Fruit fly (Drosophila melanogaster) whole organism, embryonic: ENCODE data around the gene CG1840.

Experiments
- Atf6 ChIP-seq: fragments of 200-800 bp; sonication (Bioruptor generic); IDR thresholded peaks from 2 replicates; pipeline ENCODE4 v1.3.6; 2022; ENCODE audit warnings: missing biosample characterization, missing genetic modification characterization
- Bdp1 ChIP-seq: fragments of 200-800 bp; sonication (Bioruptor generic); optimal IDR thresholded peaks from 3 replicates; lab custom pipeline; 2016; ENCODE audit warnings: missing biosample characterization, missing genetic modification characterization
- Bgb ChIP-seq: fragments of 200-800 bp; sonication (Bioruptor generic); IDR thresholded peaks from 2 replicates; pipeline ENCODE4 v1.3.6; 2022; ENCODE audit warnings: missing biosample characterization, missing genetic modification characterization; ENCODE audit not compliant: partially characterized antibody
- CG10209 ChIP-seq: fragments of 200-800 bp; sonication (Bioruptor generic); optimal IDR thresholded peaks from 3 replicates; lab custom pipeline; 2017; ENCODE audit warnings: missing biosample characterization, mild to moderate bottlenecking, missing genetic modification characterization, missing genetic modification reagents
- CG10543 ChIP-seq: fragments of 200-800 bp; sonication (Bioruptor generic); optimal IDR thresholded peaks from 3 replicates; lab custom pipeline; 2017; ENCODE audit warnings: missing biosample characterization, mild to moderate bottlenecking, missing genetic modification characterization, moderate library complexity
- CG11696 ChIP-seq: fragments of 200-800 bp; sonication (Bioruptor generic); IDR thresholded peaks from 2 replicates; pipeline ENCODE4 v1.3.6; 2022; ENCODE audit warnings: missing biosample characterization, missing genetic modification characterization
- CG14667 ChIP-seq: fragments of 200-800 bp; sonication (Bioruptor generic); IDR thresholded peaks from 2 replicates; pipeline ENCODE4 v1.3.6; 2022; ENCODE audit warnings: missing biosample characterization, missing genetic modification characterization
- CG16779 ChIP-seq: fragments of 200-800 bp; sonication (Bioruptor generic); IDR thresholded peaks from 2 replicates; pipeline ENCODE4 v1.3.6; 2022; ENCODE audit warnings: missing biosample characterization, missing genetic modification characterization
- CG17568 ChIP-seq: fragments of 200-800 bp; sonication (Bioruptor generic); optimal IDR thresholded peaks from 2 replicates; lab custom pipeline; 2018; ENCODE audit warnings: missing biosample characterization, mild to moderate bottlenecking, missing genetic modification characterization, moderate library complexity
- CG18262 ChIP-seq: fragments of 200-800 bp; optimal IDR thresholded peaks from 3 replicates; lab custom pipeline; 2019; ENCODE audit warnings: missing biosample characterization, mild to moderate bottlenecking, missing genetic modification characterization, moderate library complexity
- CG2116 ChIP-seq: fragments of 200-800 bp; sonication (Bioruptor generic); optimal IDR thresholded peaks from 3 replicates; lab custom pipeline; 2018; ENCODE audit warnings: missing biosample characterization, mild to moderate bottlenecking, missing genetic modification characterization
- CG32532 ChIP-seq: fragments of 200-800 bp; sonication (Bioruptor generic); IDR thresholded peaks from 2 replicates; pipeline ENCODE4 v1.3.6; 2022; ENCODE audit warnings: missing biosample characterization, missing genetic modification characterization
- CG34224 ChIP-seq: fragments of 200-800 bp; sonication (Bioruptor generic); IDR thresholded peaks from 3 replicates; pipeline ENCODE4 v1.3.6; 2022; ENCODE audit warnings: missing biosample characterization, missing genetic modification characterization; ENCODE audit not compliant: partially characterized antibody
- CG34422 ChIP-seq: fragments of 200-800 bp; sonication (Bioruptor generic); IDR thresholded peaks from 3 replicates; pipeline ENCODE4 v1.3.6; 2022; ENCODE audit warnings: missing biosample characterization, missing genetic modification characterization
- CG3995 ChIP-seq: fragments of 200-800 bp; sonication (Bioruptor generic); optimal IDR thresholded peaks from 3 replicates; lab custom pipeline; 2016; ENCODE audit warnings: missing biosample characterization, missing genetic modification characterization
- CG4282 ChIP-seq: fragments of 200-800 bp; sonication (Bioruptor generic); optimal IDR thresholded peaks from 2 replicates; lab custom pipeline; 2016; ENCODE audit warnings: missing biosample characterization, missing genetic modification characterization
- CG4404 ChIP-seq: fragments of 200-800 bp; sonication (Bioruptor generic); IDR thresholded peaks from 2 replicates; pipeline ENCODE4 v1.3.6; 2022; ENCODE audit warnings: missing biosample characterization, missing genetic modification characterization
- CG4730 ChIP-seq: fragments of 200-800 bp; sonication (Bioruptor generic); IDR thresholded peaks from 2 replicates; pipeline ENCODE4 v1.3.6; 2022; ENCODE audit warnings: missing biosample characterization, missing genetic modification characterization
- CG7271 ChIP-seq: fragments of 200-800 bp; sonication (Bioruptor generic); optimal IDR thresholded peaks from 2 replicates; lab custom pipeline; 2018; ENCODE audit warnings: missing biosample characterization, mild to moderate bottlenecking, missing genetic modification characterization, moderate library complexity
- CG8359 ChIP-seq: fragments of 200-800 bp; sonication (Bioruptor generic); optimal IDR thresholded peaks from 2 replicates; lab custom pipeline; 2017; ENCODE audit warnings: missing biosample characterization, mild to moderate bottlenecking, missing genetic modification characterization, borderline replicate concordance
- CG9727 ChIP-seq: fragments of 200-800 bp; sonication (Bioruptor generic); optimal IDR thresholded peaks from 3 replicates; lab custom pipeline; 2017; ENCODE audit warnings: missing biosample characterization, mild to moderate bottlenecking, missing genetic modification characterization
- D ChIP-seq, 2 experiments: fragments of 200-800 bp in 1 of 2; fragments of >200 bp in 1 of 2; sonication (Bioruptor generic) in 1 of 2; optimal IDR thresholded peaks; 2 replicates in 1 of 2; 3 replicates in 1 of 2; lab custom pipeline; 2017; ENCODE audit warnings: mild to moderate bottlenecking in 1 of 2, missing biosample characterization in 1 of 2, missing genetic modification characterization in 1 of 2, missing genetic modification reagents in 1 of 2
- GATAe ChIP-seq: fragments of 200-800 bp; sonication (Bioruptor generic); conservative IDR thresholded peaks from 2 replicates; pipeline ENCODE4 v1.3.6; 2022; ENCODE audit warnings: missing biosample characterization, missing genetic modification characterization
- HLHmδ ChIP-seq: fragments of 200-800 bp; sonication (Bioruptor generic); optimal IDR thresholded peaks from 2 replicates; lab custom pipeline; 2018; ENCODE audit warnings: missing biosample characterization, mild to moderate bottlenecking, missing genetic modification characterization, moderate library complexity
- Hand ChIP-seq: fragments of 200-800 bp; sonication (Bioruptor generic); optimal IDR thresholded peaks from 2 replicates; lab custom pipeline; 2017; ENCODE audit warnings: mild to moderate bottlenecking, missing biosample characterization, missing genetic modification reagents, missing genetic modification characterization
- HmgZ ChIP-seq: fragments of 200-800 bp; sonication (Bioruptor generic); optimal IDR thresholded peaks from 2 replicates; lab custom pipeline; 2018; ENCODE audit warnings: missing biosample characterization, mild to moderate bottlenecking, missing genetic modification characterization
- Opbp ChIP-seq: fragments of 200-800 bp; sonication (Bioruptor generic); IDR thresholded peaks from 3 replicates; pipeline ENCODE4 v1.3.6; 2022; ENCODE audit warnings: missing biosample characterization, missing genetic modification characterization; ENCODE audit not compliant: partially characterized antibody
- PHDP ChIP-seq: fragments of 200-800 bp; sonication (Bioruptor generic); optimal IDR thresholded peaks from 3 replicates; lab custom pipeline; 2018; ENCODE audit warnings: missing biosample characterization, mild to moderate bottlenecking, missing genetic modification characterization, moderate library complexity
- Scr ChIP-seq: fragments of 200-800 bp; sonication (Bioruptor generic); IDR thresholded peaks from 2 replicates; pipeline ENCODE4 v1.3.6; 2022; ENCODE audit warnings: missing biosample characterization, missing genetic modification characterization; ENCODE audit not compliant: partially characterized antibody
- TFAM ChIP-seq: fragments of 200-800 bp; sonication (Bioruptor generic); optimal IDR thresholded peaks from 2 replicates; lab custom pipeline; 2017; ENCODE audit warnings: missing biosample characterization, missing genetic modification characterization, inconsistent platforms
- abd-A ChIP-seq: fragments of 200-800 bp; sonication (Bioruptor generic); optimal IDR thresholded peaks from 3 replicates; lab custom pipeline; 2019; ENCODE audit warnings: missing biosample characterization, mild to moderate bottlenecking, missing genetic modification characterization, moderate library complexity
- aop ChIP-seq: fragments of 200-800 bp; sonication (Bioruptor generic); IDR thresholded peaks from 2 replicates; pipeline ENCODE4 v1.3.6; 2022; ENCODE audit warnings: missing biosample characterization, missing genetic modification characterization
- az2 ChIP-seq: fragments of 200-800 bp; sonication (Bioruptor generic); optimal IDR thresholded peaks from 3 replicates; lab custom pipeline; 2016; ENCODE audit warnings: missing biosample characterization, missing genetic modification characterization
- dmrt99B ChIP-seq: fragments of 200-800 bp; sonication (Bioruptor generic); optimal IDR thresholded peaks from 2 replicates; lab custom pipeline; 2018; ENCODE audit warnings: missing biosample characterization, mild to moderate bottlenecking, missing genetic modification characterization, moderate library complexity
- ems ChIP-seq: fragments of 200-800 bp; sonication (Bioruptor generic); optimal IDR thresholded peaks from 3 replicates; lab custom pipeline; 2016; ENCODE audit warnings: missing biosample characterization, missing genetic modification characterization
- insv ChIP-seq, 2 experiments: fragments of 200-800 bp; sonication (Bioruptor generic); optimal IDR thresholded peaks; 3 replicates each; lab custom pipeline; 2016 to 2018; ENCODE audit warnings: missing biosample characterization in 2 of 2, missing genetic modification characterization in 2 of 2
- kni ChIP-seq: fragments of 200-800 bp; sonication (Bioruptor generic); optimal IDR thresholded peaks from 3 replicates; lab custom pipeline; 2017; ENCODE audit warnings: mild to moderate bottlenecking, missing biosample characterization, missing genetic modification reagents, missing genetic modification characterization
- lmd ChIP-seq: fragments of 200-800 bp; sonication (Bioruptor generic); IDR thresholded peaks from 2 replicates; pipeline ENCODE4 v1.3.6; 2022; ENCODE audit warnings: missing biosample characterization, missing genetic modification characterization
- mld ChIP-seq: fragments of 200-800 bp; sonication (Bioruptor generic); IDR thresholded peaks from 3 replicates; pipeline ENCODE4 v1.3.6; 2022; ENCODE audit warnings: missing biosample characterization, missing genetic modification characterization; ENCODE audit not compliant: partially characterized antibody
- pzg ChIP-seq: fragments of 200-800 bp; sonication (Bioruptor generic); optimal IDR thresholded peaks from 3 replicates; lab custom pipeline; 2018; ENCODE audit warnings: missing biosample characterization, mild to moderate bottlenecking, missing genetic modification characterization, moderate library complexity
- sens-2 ChIP-seq: fragments of 200-800 bp; sonication (Bioruptor generic); IDR thresholded peaks from 2 replicates; pipeline ENCODE4 v1.3.6; 2022; ENCODE audit warnings: missing biosample characterization, missing genetic modification characterization
- seq ChIP-seq: fragments of 200-800 bp; sonication (Bioruptor generic); IDR thresholded peaks from 2 replicates; pipeline ENCODE4 v1.3.6; 2022; ENCODE audit warnings: missing biosample characterization, missing genetic modification characterization
- sima ChIP-seq: fragments of 200-800 bp; sonication (Bioruptor generic); optimal IDR thresholded peaks from 2 replicates; lab custom pipeline; 2016; ENCODE audit warnings: missing biosample characterization, missing genetic modification characterization
- sisA ChIP-seq: fragments of 200-800 bp; sonication (Bioruptor generic); IDR thresholded peaks from 2 replicates; pipeline ENCODE4 v1.3.6; 2022; ENCODE audit warnings: missing biosample characterization, missing genetic modification characterization
- sna ChIP-seq: fragments of 200-800 bp; sonication (Bioruptor generic); IDR thresholded peaks from 2 replicates; pipeline ENCODE4 v1.3.6; 2022; ENCODE audit warnings: missing biosample characterization, missing genetic modification characterization; ENCODE audit not compliant: partially characterized antibody
- tgo ChIP-seq: fragments of 200-800 bp; sonication (Bioruptor generic); IDR thresholded peaks from 3 replicates; pipeline ENCODE4 v1.3.6; 2022; ENCODE audit warnings: missing biosample characterization, missing genetic modification characterization
- tll ChIP-seq, 2 experiments: fragments of 200-800 bp in 1 of 2; fragments of >200 bp in 1 of 2; sonication (Bioruptor generic) in 1 of 2; optimal IDR thresholded peaks; 2 replicates each; lab custom pipeline; 2017 to 2019; ENCODE audit warnings: missing biosample characterization in 2 of 2, missing genetic modification characterization in 2 of 2, mild to moderate bottlenecking in 1 of 2, moderate library complexity in 1 of 2
- wek ChIP-seq: fragments of 200-800 bp; sonication (Bioruptor generic); optimal IDR thresholded peaks from 3 replicates; lab custom pipeline; 2018; ENCODE audit warnings: missing biosample characterization, mild to moderate bottlenecking, missing genetic modification characterization, moderate library complexity
- z ChIP-seq: fragments of 200-800 bp; sonication (Bioruptor generic); IDR thresholded peaks from 3 replicates; pipeline ENCODE4 v1.3.6; 2022; ENCODE audit warnings: missing biosample characterization, missing genetic modification characterization
- zfh1 ChIP-seq: fragments of 200-800 bp; sonication (Bioruptor generic); IDR thresholded peaks from 3 replicates; pipeline ENCODE4 v1.3.6; 2022; ENCODE audit warnings: missing biosample characterization, missing genetic modification characterization

Gene CG1840

dm6 chrX:11891682-11892179 is 3.6 kb downstream of the CG1840 start, which contains the start of gene sicily (continued):
- no peak for TF ChIP-seq sna (GFP tag; lab: Robert Waterston, UW)
- no peak for TF ChIP-seq CG4282 (GFP tag; lab: Kevin White, UChicago)
- no peak for TF ChIP-seq CG8359 (GFP tag; lab: Kevin White, UChicago)
- TF ChIP-seq HmgZ (tag; lab: Kevin White, UChicago), result peak; percentile 32
- TF ChIP-seq CG11696 (GFP tag; lab: Robert Waterston, UW), result no peak
- no peak for TF ChIP-seq CG9727 (GFP tag; lab: Kevin White, UChicago)
- TF ChIP-seq CG18262 (tag; lab: Kevin White, UChicago), result no peak
- no peak for TF ChIP-seq sisA (GFP tag; lab: Robert Waterston, UW)
- TF ChIP-seq Scr, result no peak
- no peak for TF ChIP-seq sens-2
- TF ChIP-seq abd-A, result no peak
- no peak for TF ChIP-seq tgo
- TF ChIP-seq pzg (GFP tag; lab: Kevin White, UChicago), result peak; percentile 84
- TF ChIP-seq CG2116 (GFP tag; lab: Kevin White, UChicago), result peak; percentile 46
- TF ChIP-seq HLHmδ, result no peak
- TF ChIP-seq GATAe (GFP tag; lab: Robert Waterston, UW), result no peak
- no peak for TF ChIP-seq mld (GFP tag; lab: Robert Waterston, UW)
- TF ChIP-seq insv (GFP tag; optimal IDR thresholded peaks at IDR 0.05; lab: Kevin White, UChicago), result no peak
- no peak for TF ChIP-seq CG4730
- no peak for TF ChIP-seq Opbp
- TF ChIP-seq PHDP (tag; lab: Kevin White, UChicago), result no peak
- peak; percentile 54; the same call in 1 of the 3 replicates for TF ChIP-seq CG34224
- no peak for TF ChIP-seq kni (GFP tag; lab: Kevin White, UChicago)
- no peak for TF ChIP-seq ems (GFP tag; lab: Kevin White, UChicago)
- TF ChIP-seq CG4404 (GFP tag; lab: Robert Waterston, UW), result no peak
- no peak for TF ChIP-seq tll (GFP tag; optimal IDR thresholded peaks at IDR 0.05; lab: Kevin White, UChicago)
- TF ChIP-seq Bdp1 (GFP tag; lab: Kevin White, UChicago), result no peak
- TF ChIP-seq CG34422 (GFP tag; lab: Robert Waterston, UW), result peak; percentile 26; the same call in 1 of the 3 replicates
- no peak for TF ChIP-seq CG10209 (GFP tag; lab: Kevin White, UChicago)
- no peak for TF ChIP-seq CG14667 (GFP tag; lab: Robert Waterston, UW)
- no peak for TF ChIP-seq aop (GFP tag; lab: Robert Waterston, UW)
- TF ChIP-seq lmd (GFP tag; lab: Robert Waterston, UW), result no peak
- TF ChIP-seq sima, result no peak
- TF ChIP-seq CG16779 (GFP tag; lab: Robert Waterston, UW), result no peak
- TF ChIP-seq CG7271 (tag; lab: Kevin White, UChicago), result no peak
- TF ChIP-seq CG10543 (GFP tag; lab: Kevin White, UChicago), result no peak
- TF ChIP-seq seq (GFP tag; lab: Robert Waterston, UW), result no peak
- TF ChIP-seq D (optimal IDR thresholded peaks at IDR 0.05; lab: Kevin White, UChicago), result no peak
- no peak for TF ChIP-seq D (GFP tag; optimal IDR thresholded peaks at IDR 0.05; lab: Kevin White, UChicago)
- TF ChIP-seq CG32532, result peak; percentile 23; the same call in 1 of the 2 replicates
- no peak for TF ChIP-seq Atf6 (GFP tag; lab: Robert Waterston, UW)
- TF ChIP-seq TFAM, result no peak
- TF ChIP-seq wek, result peak; percentile 100
- no peak for TF ChIP-seq Hand (GFP tag; lab: Kevin White, UChicago)
- no peak for TF ChIP-seq Bgb (GFP tag; lab: Robert Waterston, UW)
- TF ChIP-seq zfh1 (GFP tag; lab: Robert Waterston, UW), result peak; percentile 34; the same call in 1 of the 3 replicates
- TF ChIP-seq CG17568, result no peak
- no peak for TF ChIP-seq dmrt99B
- no peak for TF ChIP-seq az2 (GFP tag; lab: Kevin White, UChicago)
- TF ChIP-seq z (GFP tag; lab: Robert Waterston, UW), result no peak
- no peak for TF ChIP-seq CG3995 (GFP tag; lab: Kevin White, UChicago)
